Worm (Caenorhabditis elegans): ENCODE measurements around the gene D1054.10.

Gene D1054.10

DNA sequence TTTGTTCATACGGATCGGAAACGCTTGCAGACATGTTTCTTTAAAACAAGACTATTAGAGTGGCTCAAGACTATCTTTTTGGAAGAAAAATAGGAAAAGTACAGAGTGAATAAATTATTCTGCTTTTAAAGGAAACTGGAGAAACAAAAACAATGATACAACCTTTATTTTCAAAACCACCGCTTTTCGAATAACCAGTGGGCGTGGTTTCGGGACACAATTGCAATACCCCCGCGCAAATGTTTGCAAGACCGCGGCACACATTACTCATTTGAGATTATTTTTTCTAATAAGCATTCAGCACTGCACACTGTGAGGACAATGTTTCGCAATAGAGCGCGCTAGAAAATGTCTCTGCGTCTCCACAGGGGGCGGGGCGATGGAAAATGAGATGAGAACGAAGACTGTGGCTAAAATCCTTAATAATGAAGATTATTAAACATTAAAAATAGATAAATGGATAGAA is 15.2 kb upstream of the D1054.10 start, which contains the start of gene plrg-1 (continued):
- TF ChIP-seq tbx-8 (GFP tag; optimal IDR thresholded peaks at IDR 0.05) = no peak

DNA sequence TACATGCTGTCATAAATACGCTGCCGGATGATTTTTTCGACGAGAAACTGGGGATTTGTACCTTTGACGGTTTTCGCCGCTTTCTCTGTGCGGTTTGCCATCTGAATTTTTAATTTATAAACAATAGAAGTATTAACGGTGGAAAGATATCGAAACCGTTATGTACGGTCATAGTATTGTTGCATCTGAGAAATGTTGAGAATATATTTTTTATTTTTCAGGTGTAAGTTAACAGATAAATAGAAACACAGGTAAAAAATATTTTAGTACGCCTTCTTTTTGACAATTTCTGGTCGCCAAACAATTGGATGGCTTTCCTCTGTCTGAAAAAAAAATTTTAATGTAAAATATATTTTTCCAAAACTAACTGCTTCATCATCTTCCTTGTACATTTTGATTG is 13.3 kb upstream of the D1054.10 start, which contains the start of gene prp-38:
Gene prp-38 (minus strand): TSS at position 101 of the 400 bp plus-strand sequence.
- TF ChIP-seq unc-39 (tag; optimal IDR thresholded peaks at IDR 0.05) (no peak), nhr-28 (tag; optimal IDR thresholded peaks at IDR 0.05) (no peak), hlh-1 (tag; optimal IDR thresholded peaks at IDR 0.05) (no peak), ham-2 (GFP tag; optimal IDR thresholded peaks at IDR 0.05) (no peak), flh-1 (GFP tag; optimal IDR thresholded peaks at IDR 0.05) (no peak), zip-8 (tag; optimal IDR thresholded peaks at IDR 0.05) (no peak), lin-13 (tag; optimal IDR thresholded peaks at IDR 0.05) (no peak)

DNA sequence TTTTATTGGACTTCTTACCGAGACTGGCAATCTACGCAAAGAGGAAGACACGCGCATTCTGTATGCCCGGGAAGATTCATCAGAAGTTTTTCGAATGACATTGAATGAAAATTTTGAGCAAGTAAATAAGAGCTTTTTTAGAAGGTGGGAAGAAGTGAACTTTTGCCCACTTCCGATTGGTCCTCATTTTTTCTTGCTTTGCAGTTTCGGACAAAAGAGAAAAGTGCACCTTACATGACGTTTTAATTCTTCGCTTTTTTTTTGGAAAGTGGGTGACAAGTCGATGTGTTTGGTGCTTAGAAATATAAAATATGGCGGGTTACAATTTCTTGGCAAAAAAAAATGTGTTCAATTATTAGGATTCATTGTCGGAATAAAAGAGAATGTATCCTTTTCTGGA is 11.7 kb upstream of the D1054.10 start, which contains the start of gene secs-1:
Gene secs-1 (minus strand): TSS at position 101 of the 400 bp plus-strand sequence.
- no peak for TF ChIP-seq nhr-237 (tag; optimal IDR thresholded peaks at IDR 0.05)
- TF ChIP-seq drap-1 (GFP tag; optimal IDR thresholded peaks at IDR 0.05) = no peak
- no peak for TF ChIP-seq lin-13 (tag; optimal IDR thresholded peaks at IDR 0.05)
- no peak for TF ChIP-seq M03D4.4 (tag; optimal IDR thresholded peaks at IDR 0.05)
- no peak for TF ChIP-seq lin-32 (GFP tag; optimal IDR thresholded peaks at IDR 0.05)
- no peak for TF ChIP-seq hlh-1 (tag; optimal IDR thresholded peaks at IDR 0.05)
- TF ChIP-seq pha-4 (tag; optimal IDR thresholded peaks at IDR 0.05) = no peak
- TF ChIP-seq mab-5 (tag; optimal IDR thresholded peaks at IDR 0.05) = no peak
- TF ChIP-seq nhr-2 (tag; optimal IDR thresholded peaks at IDR 0.05) = no peak
- no peak for TF ChIP-seq elt-3 (tag; optimal IDR thresholded peaks at IDR 0.05)
- no peak for TF ChIP-seq blmp-1 (tag; optimal IDR thresholded peaks at IDR 0.05)

- TF ChIP-seq mep-1 (tag; optimal IDR thresholded peaks at IDR 0.05) (no peak), elt-1 (tag; optimal IDR thresholded peaks at IDR 0.05; ENCODE audit: borderline replicate concordance, insufficient read depth) (no peak), mls-2 (tag; optimal IDR thresholded peaks at IDR 0.05) (no peak), nhr-28 (tag; optimal IDR thresholded peaks at IDR 0.05) (no peak), nhr-2 (tag; optimal IDR thresholded peaks at IDR 0.05) (no peak), pha-4 (tag; optimal IDR thresholded peaks at IDR 0.05) (no peak), nhr-76 (tag; optimal IDR thresholded peaks at IDR 0.05) (no peak), blmp-1 (tag; optimal IDR thresholded peaks at IDR 0.05) (no peak), sem-2 (GFP tag; optimal IDR thresholded peaks at IDR 0.05) (no peak), snpc-4 (tag; optimal IDR thresholded peaks at IDR 0.05) (no peak), hlh-1 (tag; optimal IDR thresholded peaks at IDR 0.05) (no peak), lsy-2 (tag; optimal IDR thresholded peaks at IDR 0.05) (no peak), M03D4.4 (tag; optimal IDR thresholded peaks at IDR 0.05) (no peak), ceh-43 (GFP tag; optimal IDR thresholded peaks at IDR 0.05) (no peak), zip-8 (tag; optimal IDR thresholded peaks at IDR 0.05) (no peak), ceh-39 (tag; optimal IDR thresholded peaks at IDR 0.05) (no peak), drap-1 (GFP tag; optimal IDR thresholded peaks at IDR 0.05) (no peak), lin-13 (tag; optimal IDR thresholded peaks at IDR 0.05) (no peak)
Measured at ce11 chrV:10802060-10802459, 9.4 kb upstream of the D1054.10 start.

DNA sequence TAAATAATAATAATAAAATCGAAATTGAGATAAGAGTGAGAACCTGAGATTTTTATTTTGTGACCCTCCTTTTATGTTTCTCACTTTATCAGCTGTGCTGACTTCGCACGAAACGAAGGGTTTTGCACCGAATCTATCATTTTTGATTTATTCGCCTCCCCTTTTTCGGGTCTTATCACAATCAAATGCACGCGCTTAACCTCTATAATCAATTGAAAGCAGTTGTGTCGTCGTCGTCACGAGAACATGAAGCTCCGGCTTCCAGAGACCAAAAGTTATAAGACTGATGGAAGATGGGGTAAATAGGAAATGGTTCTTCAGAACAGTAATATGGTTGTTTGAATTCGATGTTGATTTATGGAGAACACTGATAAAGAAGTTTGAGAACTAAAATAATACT is 8.5 kb upstream of the D1054.10 start, which contains the start of gene D1054.18:
Gene D1054.18 (minus strand): TSS at position 45 of the 400 bp plus-strand sequence.
- no peak for TF ChIP-seq nhr-12 (tag; optimal IDR thresholded peaks at IDR 0.05)
- TF ChIP-seq unc-120 (tag; optimal IDR thresholded peaks at IDR 0.05; ENCODE audit: poor library complexity, severe bottlenecking) = no peak
- TF ChIP-seq sptf-1 (tag; optimal IDR thresholded peaks at IDR 0.05) = no peak
- TF ChIP-seq pha-4 (tag; optimal IDR thresholded peaks at IDR 0.05) = no peak
- TF ChIP-seq mab-5 (tag; optimal IDR thresholded peaks at IDR 0.05) = no peak

DNA sequence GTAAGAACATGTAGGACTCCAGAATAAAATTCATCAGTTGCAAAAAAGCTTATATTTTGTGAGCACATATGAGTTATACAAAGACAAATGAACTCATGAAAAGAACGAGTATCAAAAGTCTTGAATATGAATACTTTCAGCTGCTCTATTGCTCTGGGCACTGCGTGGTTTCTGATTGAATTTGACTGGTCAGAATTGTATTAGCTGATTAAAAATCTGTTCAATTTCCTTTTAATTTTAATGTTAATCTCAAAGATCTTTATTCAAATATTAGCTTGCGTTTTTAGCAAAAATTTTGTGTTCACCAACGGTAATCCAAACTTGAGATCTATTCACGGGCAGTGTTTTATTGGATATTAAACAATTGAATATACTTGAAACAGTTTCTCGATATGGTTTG is 5.4 kb upstream of the D1054.10 start, which contains the start of gene srh-184:
Gene srh-184 (minus strand): TSS at position 101 of the 400 bp plus-strand sequence.
- TF ChIP-seq elt-3 (tag; optimal IDR thresholded peaks at IDR 0.05) (no peak), zip-8 (tag; optimal IDR thresholded peaks at IDR 0.05) (no peak), unc-39 (tag; optimal IDR thresholded peaks at IDR 0.05) (no peak), sptf-1 (tag; optimal IDR thresholded peaks at IDR 0.05) (no peak), unc-62 (GFP tag; optimal IDR thresholded peaks at IDR 0.05) (no peak), ceh-39 (tag; optimal IDR thresholded peaks at IDR 0.05) (no peak), elt-1 (tag; optimal IDR thresholded peaks at IDR 0.05; ENCODE audit: borderline replicate concordance, insufficient read depth) (no peak), nhr-2 (tag; optimal IDR thresholded peaks at IDR 0.05) (no peak), hlh-1 (tag; optimal IDR thresholded peaks at IDR 0.05) (no peak), snpc-4 (tag; optimal IDR thresholded peaks at IDR 0.05) (no peak), blmp-1 (tag; optimal IDR thresholded peaks at IDR 0.05) (no peak), bed-3 (GFP tag; optimal IDR thresholded peaks at IDR 0.05) (no peak), tbx-8 (GFP tag; optimal IDR thresholded peaks at IDR 0.05) (no peak), mls-2 (tag; optimal IDR thresholded peaks at IDR 0.05) (no peak), lin-13 (tag; optimal IDR thresholded peaks at IDR 0.05) (no peak), ceh-83 (GFP tag; optimal IDR thresholded peaks at IDR 0.05) (no peak), nhr-12 (tag; optimal IDR thresholded peaks at IDR 0.05) (no peak), M03D4.4 (tag; optimal IDR thresholded peaks at IDR 0.05) (no peak)
